Worm (Caenorhabditis elegans) whole organism, midembryonic: ENCODE measurements around the gene F16B12.1.

Experiments used
- T22C8.4 ChIP-seq: fragments of 200-800 bp; sonication (Bioruptor generic); IDR thresholded peaks from 2 replicates; pipeline ENCODE4 v1.3.6; 2022; ENCODE audit warnings: missing genetic modification characterization, missing compliant biosample characterization
- klf-2 ChIP-seq: fragments of 200-800 bp; sonication (Bioruptor generic); conservative IDR thresholded peaks from 2 replicates; pipeline ENCODE4 v1.3.6; 2022; ENCODE audit warnings: missing genetic modification reagents, missing genetic modification characterization, missing compliant biosample characterization
- ztf-23 ChIP-seq: fragments of 200-800 bp; sonication (Bioruptor generic); IDR thresholded peaks from 2 replicates; pipeline ENCODE4 v1.3.6; 2022; ENCODE audit warnings: missing genetic modification reagents, missing genetic modification characterization, missing compliant biosample characterization

DNA sequence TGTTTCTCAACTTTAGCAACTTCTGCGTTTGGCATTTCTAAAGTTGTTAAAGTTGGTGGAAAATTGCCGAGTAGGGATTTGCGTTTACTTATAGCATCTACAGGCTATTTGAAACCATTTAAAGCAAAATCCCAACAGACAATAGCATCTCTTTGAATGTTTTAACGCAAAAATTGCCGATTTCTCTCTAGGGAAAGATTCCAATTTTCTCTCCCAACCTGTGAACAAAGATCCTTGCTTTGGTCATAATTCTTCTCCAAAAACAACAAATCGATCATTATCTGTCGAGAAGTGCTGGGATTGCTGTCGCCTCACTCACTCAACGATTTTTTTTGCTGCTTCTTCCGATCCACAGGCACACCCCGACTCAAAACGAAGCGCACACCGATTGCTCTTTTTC, 31.6 kb upstream of the F16B12.1 start:
- TF ChIP-seq T22C8.4 (GFP tag; lab: Robert Waterston, UW) (no peak), klf-2 (no peak), ztf-23 (no peak)
